Fruit fly (Drosophila melanogaster): ENCODE measurements around the gene Arglu1.

Gene Arglu1

dm6 chr2L:9915011-9915850 is 22.7 kb downstream of the Arglu1 start, which contains the start of gene yip2 (continued):
- no peak for TF ChIP-seq Max (GFP tag; optimal IDR thresholded peaks at IDR 0.05)
- TF ChIP-seq Oaz (GFP tag; IDR thresholded peaks at IDR 0.05): 0 out of 2 replicates have a peak, but pooled peaks have one; percentile 12
- TF ChIP-seq bbx (GFP tag; IDR thresholded peaks at IDR 0.05; ENCODE audit: partially characterized antibody): no peak; the same call in 1 of the 2 replicates
- peak; percentile 54 for TF ChIP-seq wek (GFP tag; optimal IDR thresholded peaks at IDR 0.05)
- TF ChIP-seq CG33213 (GFP tag; optimal IDR thresholded peaks at IDR 0.05): no peak
- TF ChIP-seq CG33557 (GFP tag; optimal IDR thresholded peaks at IDR 0.05): no peak
- TF ChIP-seq dmrt99B (tag; optimal IDR thresholded peaks at IDR 0.05): peak; percentile 60
- no peak for TF ChIP-seq h (optimal IDR thresholded peaks at IDR 0.05)
- no peak for TF ChIP-seq emc (GFP tag; optimal IDR thresholded peaks at IDR 0.05)
- TF ChIP-seq CG15073 (GFP tag; optimal IDR thresholded peaks at IDR 0.05): no peak
- peak; percentile 48 for TF ChIP-seq tap (tag; optimal IDR thresholded peaks at IDR 0.05)
- 0 out of 2 replicates have a peak, but pooled peaks have one; percentile 16 for TF ChIP-seq CG7372 (GFP tag; IDR thresholded peaks at IDR 0.05)
- peak; percentile 2 for TF ChIP-seq BEAF-32 (GFP tag; optimal IDR thresholded peaks at IDR 0.05)
- TF ChIP-seq dm (GFP tag; optimal IDR thresholded peaks at IDR 0.05): no peak
- TF ChIP-seq sna (GFP tag; IDR thresholded peaks at IDR 0.05; ENCODE audit: partially characterized antibody): no peak
- no peak for TF ChIP-seq zen (tag; optimal IDR thresholded peaks at IDR 0.05)
- TF ChIP-seq CG34422 (GFP tag; IDR thresholded peaks at IDR 0.05): peak; percentile 55; the same call in 1 of the 3 replicates
- TF ChIP-seq CG3847 (GFP tag; IDR thresholded peaks at IDR 0.05): peak; percentile 42; the same call in 1 of the 2 replicates
- peak; percentile 81 for TF ChIP-seq Rfx (GFP tag; IDR thresholded peaks at IDR 0.05)
- TF ChIP-seq CG1832 (GFP tag; optimal IDR thresholded peaks at IDR 0.05): no peak
- TF ChIP-seq nerfin-2 (GFP tag; IDR thresholded peaks at IDR 0.05; ENCODE audit: partially characterized antibody): no peak
- TF ChIP-seq MTF-1 (GFP tag; optimal IDR thresholded peaks at IDR 0.05; ENCODE audit: borderline replicate concordance): no peak
- TF ChIP-seq CG10209 (GFP tag; optimal IDR thresholded peaks at IDR 0.05): peak; percentile 51
- no peak for TF ChIP-seq pita (GFP tag; optimal IDR thresholded peaks at IDR 0.05)
- peak; percentile 53; the same call in 1 of the 3 replicates for TF ChIP-seq otp (GFP tag; IDR thresholded peaks at IDR 0.05)
- 0 out of 2 replicates have a peak, but pooled peaks have one; percentile 17 for TF ChIP-seq sisA (GFP tag; IDR thresholded peaks at IDR 0.05)
- TF ChIP-seq CG34376 (GFP tag; optimal IDR thresholded peaks at IDR 0.05): peak; percentile 96
- peak; percentile 21 for TF ChIP-seq CG8944 (GFP tag; optimal IDR thresholded peaks at IDR 0.05)
- TF ChIP-seq H15 (GFP tag; IDR thresholded peaks at IDR 0.05): peak; percentile 31; the same call in 1 of the 3 replicates
- TF ChIP-seq Myb (GFP tag; optimal IDR thresholded peaks at IDR 0.05): peak; percentile 32
- peak; percentile 45; the same call in 1 of the 2 replicates for TF ChIP-seq sens-2 (GFP tag; IDR thresholded peaks at IDR 0.05)
- no peak for TF ChIP-seq CG1647 (GFP tag; optimal IDR thresholded peaks at IDR 0.05)
- TF ChIP-seq Sox100B (GFP tag; optimal IDR thresholded peaks at IDR 0.05): peak; percentile 56
- no peak for TF ChIP-seq slou (GFP tag; optimal IDR thresholded peaks at IDR 0.05)
- TF ChIP-seq CG15011 (GFP tag; optimal IDR thresholded peaks at IDR 0.05): no peak
- TF ChIP-seq da (GFP tag; optimal IDR thresholded peaks at IDR 0.05): no peak
- no peak for TF ChIP-seq CG9797 (GFP tag; optimal IDR thresholded peaks at IDR 0.05)
- TF ChIP-seq CG13775 (GFP tag; optimal IDR thresholded peaks at IDR 0.05): peak; percentile 17
- TF ChIP-seq klu (GFP tag; IDR thresholded peaks at IDR 0.05): no peak
- TF ChIP-seq unc-4 (GFP tag; IDR thresholded peaks at IDR 0.05; ENCODE audit: partially characterized antibody): no peak
- TF ChIP-seq en (GFP tag; optimal IDR thresholded peaks at IDR 0.05): no peak
- peak; percentile 14 for TF ChIP-seq CG3995 (GFP tag; optimal IDR thresholded peaks at IDR 0.05)
- no peak for TF ChIP-seq Fer2 (tag; optimal IDR thresholded peaks at IDR 0.05)
- no peak for TF ChIP-seq Dfd (GFP tag; optimal IDR thresholded peaks at IDR 0.05)
- TF ChIP-seq Hsf (GFP tag; optimal IDR thresholded peaks at IDR 0.05): peak; percentile 62
- TF ChIP-seq Dref (GFP tag; IDR thresholded peaks at IDR 0.05): no peak; the same call in 1 of the 2 replicates
- TF ChIP-seq CG4282 (GFP tag; optimal IDR thresholded peaks at IDR 0.05): peak; percentile 36
- no peak for TF ChIP-seq C15 (GFP tag; IDR thresholded peaks at IDR 0.05)
- TF ChIP-seq trem (tag; optimal IDR thresholded peaks at IDR 0.05): no peak
